Fruit fly (Drosophila melanogaster) whole organism, adult: Measurements from ENCODE around the gene CG11249.

Source experiments
- CG11617 ChIP-seq: fragments of 200-800 bp; sonication (Bioruptor generic); optimal IDR thresholded peaks from 2 replicates; lab custom pipeline; 2017; ENCODE audit warnings: mild to moderate bottlenecking, missing biosample characterization, missing genetic modification reagents, missing genetic modification characterization
- CG7045 ChIP-seq: fragments of 200-800 bp; sonication (Bioruptor generic); optimal IDR thresholded peaks from 2 replicates; lab custom pipeline; 2017; ENCODE audit warnings: missing biosample characterization, mild to moderate bottlenecking, missing genetic modification characterization
- Hr96 ChIP-seq: fragments of 200-800 bp; sonication (Bioruptor generic); optimal IDR thresholded peaks from 2 replicates; lab custom pipeline; 2016; ENCODE audit warnings: missing biosample characterization, missing genetic modification characterization
- Mnt ChIP-seq: fragments of 200-800 bp; sonication (Bioruptor generic); optimal IDR thresholded peaks from 2 replicates; lab custom pipeline; 2016; ENCODE audit warnings: missing biosample characterization, mild to moderate bottlenecking, missing genetic modification characterization
- cic ChIP-seq: fragments of 200-800 bp; sonication (Bioruptor generic); optimal IDR thresholded peaks from 2 replicates; lab custom pipeline; 2017; ENCODE audit warnings: missing biosample characterization, mild to moderate bottlenecking, missing genetic modification characterization, moderate library complexity

DNA sequence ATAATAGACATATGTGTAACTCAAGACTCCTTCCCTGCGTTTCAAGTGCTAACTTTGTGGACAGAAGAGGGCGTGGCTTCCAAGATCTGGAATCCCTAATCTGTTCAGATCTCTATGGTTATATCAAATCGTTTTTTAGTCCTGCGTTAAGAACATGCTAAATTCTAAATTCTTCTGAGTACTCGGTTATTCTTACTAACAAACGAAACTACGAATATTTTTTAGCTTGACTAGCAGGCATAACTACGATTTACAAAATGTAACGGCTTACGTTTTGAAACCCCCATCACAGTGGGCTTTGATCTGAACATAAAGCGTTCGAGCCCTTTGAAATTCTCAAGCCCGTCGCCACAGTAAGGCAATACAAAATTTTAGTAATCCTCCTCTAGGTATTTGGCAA lies 32.9 kb upstream of the CG11249 start, which contains the start of gene CG32445:
- TF ChIP-seq CG7045 (GFP tag; lab: Kevin White, UChicago) (no peak), Mnt (GFP tag; lab: Kevin White, UChicago) (no peak), Hr96 (GFP tag; lab: Kevin White, UChicago) (no peak), CG11617 (GFP tag; lab: Kevin White, UChicago) (no peak), cic (GFP tag; lab: Kevin White, UChicago) (no peak)
